Fruit fly (Drosophila melanogaster) whole organism, embryonic: Measurements from ENCODE around the gene Gmap.

Experiments used
- Ada2b ChIP-seq: fragments of 200-800 bp; sonication (Bioruptor generic); IDR thresholded peaks from 2 replicates; pipeline ENCODE4 v1.3.6; 2022; ENCODE audit warnings: missing biosample characterization, missing genetic modification characterization
- Bgb ChIP-seq: fragments of 200-800 bp; sonication (Bioruptor generic); IDR thresholded peaks from 2 replicates; pipeline ENCODE4 v1.3.6; 2022; ENCODE audit warnings: missing biosample characterization, missing genetic modification characterization; ENCODE audit not compliant: partially characterized antibody
- C15 ChIP-seq: fragments of 200-800 bp; sonication (Bioruptor generic); IDR thresholded peaks from 3 replicates; pipeline ENCODE4 v1.3.6; 2022; ENCODE audit warnings: missing biosample characterization, missing genetic modification characterization
- CG12219 ChIP-seq: fragments of 200-800 bp; sonication (Bioruptor generic); optimal IDR thresholded peaks from 3 replicates; lab custom pipeline; 2018; ENCODE audit warnings: missing biosample characterization, mild to moderate bottlenecking, missing genetic modification characterization
- CG14014 ChIP-seq: fragments of 200-800 bp; sonication (Bioruptor generic); IDR thresholded peaks from 2 replicates; pipeline ENCODE4 v1.3.6; 2022; ENCODE audit warnings: missing biosample characterization, missing genetic modification characterization
- CG14050 ChIP-seq: fragments of 200-800 bp; sonication (Bioruptor generic); IDR thresholded peaks from 3 replicates; pipeline ENCODE4 v1.3.6; 2022; ENCODE audit warnings: missing biosample characterization, missing genetic modification characterization
- CG15011 ChIP-seq: fragments of 200-800 bp; sonication (Bioruptor generic); optimal IDR thresholded peaks from 3 replicates; lab custom pipeline; 2018; ENCODE audit warnings: missing biosample characterization, mild to moderate bottlenecking, missing genetic modification characterization
- CG18262 ChIP-seq: fragments of 200-800 bp; optimal IDR thresholded peaks from 3 replicates; lab custom pipeline; 2019; ENCODE audit warnings: missing biosample characterization, mild to moderate bottlenecking, missing genetic modification characterization, moderate library complexity
- CG18619 ChIP-seq: fragments of 200-800 bp; sonication (Bioruptor generic); optimal IDR thresholded peaks from 3 replicates; lab custom pipeline; 2017; ENCODE audit warnings: missing biosample characterization, mild to moderate bottlenecking, missing genetic modification characterization
- CG2129 ChIP-seq: fragments of 200-800 bp; sonication (Bioruptor generic); IDR thresholded peaks from 2 replicates; pipeline ENCODE4 v1.3.6; 2022; ENCODE audit warnings: missing biosample characterization, missing genetic modification characterization; ENCODE audit not compliant: partially characterized antibody
- CG2712 ChIP-seq: fragments of 200-800 bp; optimal IDR thresholded peaks from 3 replicates; lab custom pipeline; 2019; ENCODE audit warnings: missing biosample characterization, mild to moderate bottlenecking, missing genetic modification characterization, moderate library complexity
- CG31441 ChIP-seq: fragments of 200-800 bp; sonication (Bioruptor generic); IDR thresholded peaks from 2 replicates; pipeline ENCODE4 v1.3.6; 2022; ENCODE audit warnings: missing biosample characterization, missing genetic modification characterization
- CG3847 ChIP-seq: fragments of 200-800 bp; sonication (Bioruptor generic); IDR thresholded peaks from 2 replicates; pipeline ENCODE4 v1.3.6; 2022; ENCODE audit warnings: missing biosample characterization, missing genetic modification characterization
- CG7963 ChIP-seq: fragments of 200-800 bp; sonication (Bioruptor generic); IDR thresholded peaks from 3 replicates; pipeline ENCODE4 v1.3.6; 2022; ENCODE audit warnings: missing biosample characterization, missing genetic modification characterization; ENCODE audit not compliant: partially characterized antibody
- CG8388 ChIP-seq: fragments of 200-800 bp; sonication (Bioruptor generic); optimal IDR thresholded peaks from 2 replicates; lab custom pipeline; 2019; ENCODE audit warnings: missing biosample characterization, mild to moderate bottlenecking, missing genetic modification characterization, moderate library complexity
- CG9817 ChIP-seq: fragments of 200-800 bp; sonication (Bioruptor generic); optimal IDR thresholded peaks from 2 replicates; lab custom pipeline; 2018; ENCODE audit warnings: missing biosample characterization, mild to moderate bottlenecking, missing genetic modification characterization, moderate library complexity
- Camta ChIP-seq: fragments of 200-800 bp; sonication (Bioruptor generic); optimal IDR thresholded peaks from 2 replicates; lab custom pipeline; 2016; ENCODE audit warnings: missing biosample characterization, missing genetic modification characterization
- CoRest ChIP-seq: fragments of 200-800 bp; sonication (Bioruptor generic); optimal IDR thresholded peaks from 3 replicates; lab custom pipeline; 2018; ENCODE audit warnings: missing biosample characterization, mild to moderate bottlenecking, missing genetic modification characterization, moderate library complexity
- Fer1 ChIP-seq: fragments of 200-800 bp; sonication (Bioruptor generic); optimal IDR thresholded peaks from 2 replicates; lab custom pipeline; 2017; ENCODE audit warnings: missing biosample characterization, mild to moderate bottlenecking, missing genetic modification characterization
- Gug ChIP-seq: fragments of 200-800 bp; sonication (Bioruptor generic); IDR thresholded peaks from 4 replicates; pipeline ENCODE4 v1.3.6; 2022; ENCODE audit warnings: missing biosample characterization, missing genetic modification characterization
- HmgD ChIP-seq: fragments of 200-800 bp; sonication (Bioruptor generic); optimal IDR thresholded peaks from 3 replicates; lab custom pipeline; 2016; ENCODE audit warnings: missing biosample characterization, missing genetic modification characterization
- Hmr ChIP-seq: fragments of 200-800 bp; sonication (Bioruptor generic); optimal IDR thresholded peaks from 3 replicates; lab custom pipeline; 2017; ENCODE audit warnings: mild to moderate bottlenecking, missing biosample characterization, missing genetic modification reagents, missing genetic modification characterization
- NC2α ChIP-seq: fragments of 200-800 bp; sonication (Bioruptor generic); optimal IDR thresholded peaks from 2 replicates; lab custom pipeline; 2016; ENCODE audit warnings: missing biosample characterization, missing genetic modification characterization
- NfI ChIP-seq: fragments of 200-800 bp; sonication (Bioruptor generic); optimal IDR thresholded peaks from 3 replicates; lab custom pipeline; 2018; ENCODE audit warnings: missing biosample characterization, mild to moderate bottlenecking, missing genetic modification characterization, moderate library complexity
- Optix ChIP-seq: fragments of 200-800 bp; sonication (Bioruptor generic); IDR thresholded peaks from 3 replicates; pipeline ENCODE4 v1.3.6; 2022; ENCODE audit warnings: missing biosample characterization, missing genetic modification characterization
- Side ChIP-seq: fragments of 200-800 bp; sonication (Bioruptor generic); optimal IDR thresholded peaks from 2 replicates; lab custom pipeline; 2016; ENCODE audit warnings: missing biosample characterization, missing genetic modification characterization
- Six4 ChIP-seq: fragments of 200-800 bp; sonication (Bioruptor generic); optimal IDR thresholded peaks from 2 replicates; lab custom pipeline; 2016; ENCODE audit warnings: missing biosample characterization, missing genetic modification characterization
- Trl ChIP-seq, 3 experiments: fragments of >200 bp in 2 of 3; fragments of 200-800 bp in 1 of 3; sonication (Bioruptor generic) in 1 of 3; optimal IDR thresholded peaks; 2 replicates in 1 of 3; 3 replicates in 2 of 3; lab custom pipeline; 2016 to 2017; ENCODE audit warnings: missing biosample characterization in 1 of 3, missing genetic modification characterization in 1 of 3
- ash1 ChIP-seq: fragments of 200-800 bp; sonication (Bioruptor generic); optimal IDR thresholded peaks from 2 replicates; lab custom pipeline; 2018; ENCODE audit warnings: missing biosample characterization, mild to moderate bottlenecking, missing genetic modification characterization
- az2 ChIP-seq: fragments of 200-800 bp; sonication (Bioruptor generic); optimal IDR thresholded peaks from 3 replicates; lab custom pipeline; 2016; ENCODE audit warnings: missing biosample characterization, missing genetic modification characterization
- bowl ChIP-seq: fragments of 200-800 bp; sonication (Bioruptor generic); IDR thresholded peaks from 2 replicates; pipeline ENCODE4 v1.3.6; 2022; ENCODE audit warnings: missing biosample characterization, missing genetic modification characterization
- chinmo ChIP-seq: fragments of 200-800 bp; sonication (Bioruptor generic); IDR thresholded peaks from 4 replicates; pipeline ENCODE4 v1.3.6; 2022; ENCODE audit warnings: missing biosample characterization, missing genetic modification characterization; ENCODE audit not compliant: partially characterized antibody
- crol ChIP-seq: fragments of 200-800 bp; sonication (Bioruptor generic); IDR thresholded peaks from 2 replicates; pipeline ENCODE4 v1.3.6; 2022; ENCODE audit warnings: missing biosample characterization, missing genetic modification characterization
- fd96Cb ChIP-seq: fragments of 200-800 bp; sonication (Bioruptor generic); optimal IDR thresholded peaks from 2 replicates; lab custom pipeline; 2018; ENCODE audit warnings: missing biosample characterization, mild to moderate bottlenecking, missing genetic modification characterization, moderate library complexity
- gem ChIP-seq: fragments of 200-800 bp; sonication (Bioruptor generic); optimal IDR thresholded peaks from 2 replicates; lab custom pipeline; 2019; ENCODE audit warnings: missing biosample characterization, mild to moderate bottlenecking, missing genetic modification characterization, moderate library complexity
- grau ChIP-seq: fragments of 200-800 bp; optimal IDR thresholded peaks from 3 replicates; lab custom pipeline; 2019; ENCODE audit warnings: missing biosample characterization, mild to moderate bottlenecking, missing genetic modification characterization, moderate library complexity
- jumu ChIP-seq: fragments of 200-800 bp; sonication (Bioruptor generic); optimal IDR thresholded peaks from 3 replicates; lab custom pipeline; 2016; ENCODE audit warnings: missing biosample characterization, missing genetic modification characterization
- nerfin-2 ChIP-seq: fragments of 200-800 bp; sonication (Bioruptor generic); IDR thresholded peaks from 2 replicates; pipeline ENCODE4 v1.3.6; 2022; ENCODE audit warnings: missing biosample characterization, missing genetic modification characterization; ENCODE audit not compliant: partially characterized antibody
- nmo ChIP-seq: fragments of 200-800 bp; sonication (Bioruptor generic); optimal IDR thresholded peaks from 2 replicates; lab custom pipeline; 2018; ENCODE audit warnings: missing biosample characterization, mild to moderate bottlenecking, missing genetic modification characterization, moderate library complexity
- odd ChIP-seq: fragments of 200-800 bp; sonication (Bioruptor generic); optimal IDR thresholded peaks from 2 replicates; lab custom pipeline; 2017; ENCODE audit warnings: missing biosample characterization, mild to moderate bottlenecking, missing genetic modification characterization
- p53 ChIP-seq: fragments of 200-800 bp; sonication (Bioruptor generic); optimal IDR thresholded peaks from 2 replicates; lab custom pipeline; 2016; ENCODE audit warnings: missing biosample characterization, missing genetic modification characterization
- ro ChIP-seq: fragments of 200-800 bp; sonication (Bioruptor generic); IDR thresholded peaks from 2 replicates; pipeline ENCODE4 v1.3.6; 2022; ENCODE audit warnings: missing biosample characterization, missing genetic modification characterization
- sens-2 ChIP-seq: fragments of 200-800 bp; sonication (Bioruptor generic); IDR thresholded peaks from 2 replicates; pipeline ENCODE4 v1.3.6; 2022; ENCODE audit warnings: missing biosample characterization, missing genetic modification characterization
- sim ChIP-seq: fragments of 200-800 bp; sonication (Bioruptor generic); IDR thresholded peaks from 2 replicates; pipeline ENCODE4 v1.3.6; 2022; ENCODE audit warnings: missing biosample characterization, missing genetic modification characterization
- sob ChIP-seq: fragments of 200-800 bp; sonication (Bioruptor generic); IDR thresholded peaks from 2 replicates; pipeline ENCODE4 v1.3.6; 2022; ENCODE audit warnings: missing biosample characterization, missing genetic modification characterization
- tio ChIP-seq: fragments of 200-800 bp; sonication (Bioruptor generic); optimal IDR thresholded peaks from 2 replicates; lab custom pipeline; 2017; ENCODE audit warnings: missing biosample characterization, missing genetic modification characterization, inconsistent platforms
- tll ChIP-seq, 2 experiments: fragments of 200-800 bp in 1 of 2; fragments of >200 bp in 1 of 2; sonication (Bioruptor generic) in 1 of 2; optimal IDR thresholded peaks; 2 replicates each; lab custom pipeline; 2017 to 2019; ENCODE audit warnings: missing biosample characterization in 2 of 2, missing genetic modification characterization in 2 of 2, mild to moderate bottlenecking in 1 of 2, moderate library complexity in 1 of 2
- tx ChIP-seq: fragments of 200-800 bp; sonication (Bioruptor generic); optimal IDR thresholded peaks from 2 replicates; lab custom pipeline; 2016; ENCODE audit warnings: missing biosample characterization, missing genetic modification characterization
- unpg ChIP-seq: fragments of 200-800 bp; sonication (Bioruptor generic); optimal IDR thresholded peaks from 3 replicates; lab custom pipeline; 2018; ENCODE audit warnings: missing biosample characterization, mild to moderate bottlenecking, missing genetic modification characterization, moderate library complexity
- zfh2 ChIP-seq: fragments of 200-800 bp; sonication (Bioruptor generic); optimal IDR thresholded peaks from 2 replicates; lab custom pipeline; 2016; ENCODE audit warnings: missing biosample characterization, missing genetic modification characterization

The Gmap gene

dm6 chrX:15532062-15532461, 45.3 kb downstream of the Gmap start (continued):
- TF ChIP-seq CG18262 (peak; percentile 10), CG9817 (peak; percentile 44), tll (GFP tag; optimal IDR thresholded peaks at IDR 0.05; lab: Kevin White, UChicago) (no peak), grau (tag; lab: Kevin White, UChicago) (peak; percentile 75), Side (GFP tag; lab: Kevin White, UChicago) (peak; percentile 14), unpg (peak; percentile 45), HmgD (no peak), ro (GFP tag; lab: Robert Waterston, UW) (no peak), odd (GFP tag; lab: Kevin White, UChicago) (no peak), Optix (no peak), NfI (peak; percentile 26), Fer1 (GFP tag; lab: Kevin White, UChicago) (peak; percentile 7), CG2712 (tag; lab: Kevin White, UChicago) (peak; percentile 20), bowl (no peak), CG12219 (GFP tag; lab: Kevin White, UChicago) (no peak), fd96Cb (tag; lab: Kevin White, UChicago) (peak; percentile 24), CG14050 (GFP tag; lab: Robert Waterston, UW) (peak; percentile 20; the same call in 2 of the 3 replicates), CG2129 (no peak), Six4 (no peak), NC2α (GFP tag; lab: Kevin White, UChicago) (no peak), Hmr (GFP tag; lab: Kevin White, UChicago) (peak; percentile 43), CoRest (peak; percentile 37), p53 (GFP tag; lab: Kevin White, UChicago) (no peak), sob (GFP tag; lab: Robert Waterston, UW) (0 out of 2 replicates have a peak, but pooled peaks have one; percentile 35), CG7963 (GFP tag; lab: Robert Waterston, UW) (no peak), sens-2 (GFP tag; lab: Robert Waterston, UW) (0 out of 2 replicates have a peak, but pooled peaks have one; percentile 20), sim (GFP tag; lab: Robert Waterston, UW) (peak; percentile 59; the same call in 1 of the 2 replicates), zfh2 (GFP tag; lab: Kevin White, UChicago) (no peak), chinmo (no peak), CG3847 (GFP tag; lab: Robert Waterston, UW) (no peak), C15 (GFP tag; lab: Robert Waterston, UW) (no peak), Trl (optimal IDR thresholded peaks at IDR 0.05; lab: Kevin White, UChicago) (no peak), Trl (GFP tag; optimal IDR thresholded peaks at IDR 0.05; lab: Kevin White, UChicago) (peak; percentile 2), Gug (GFP tag; lab: Robert Waterston, UW) (peak; percentile 51; the same call in 2 of the 4 replicates), gem (tag; lab: Kevin White, UChicago) (peak; percentile 62), Bgb (GFP tag; lab: Robert Waterston, UW) (no peak), ash1 (GFP tag; lab: Kevin White, UChicago) (no peak), CG14014 (GFP tag; lab: Robert Waterston, UW) (0 out of 2 replicates have a peak, but pooled peaks have one; percentile 29), Camta (GFP tag; lab: Kevin White, UChicago) (no peak), tio (GFP tag; lab: Kevin White, UChicago) (no peak), CG31441 (peak; percentile 34; the same call in 1 of the 2 replicates), Ada2b (GFP tag; lab: Robert Waterston, UW) (peak; percentile 60), crol (GFP tag; lab: Robert Waterston, UW) (no peak), nerfin-2 (GFP tag; lab: Robert Waterston, UW) (no peak), jumu (GFP tag; lab: Kevin White, UChicago) (no peak), az2 (GFP tag; lab: Kevin White, UChicago) (peak; percentile 30), CG18619 (GFP tag; lab: Kevin White, UChicago) (no peak), CG15011 (GFP tag; lab: Kevin White, UChicago) (no peak), CG8388 (no peak), nmo (peak; percentile 18), tx (GFP tag; lab: Kevin White, UChicago) (no peak)
